Worm (Caenorhabditis elegans) whole organism, young adult: ENCODE results near the gene dmsr-6.

ENCODE experiments used
- D2030.7 ChIP-seq: fragments of 200-800 bp; sonication (Bioruptor generic); IDR thresholded peaks from 2 replicates; pipeline ENCODE4 v1.3.6; 2022; ENCODE audit warnings: missing genetic modification reagents, missing genetic modification characterization, missing compliant biosample characterization
- F10E7.11 ChIP-seq: sonication (generic microtip); optimal IDR thresholded peaks from 2 replicates; lab custom pipeline; 2017; ENCODE audit warnings: mild to moderate bottlenecking, missing genetic modification characterization, moderate library complexity, missing compliant biosample characterization
- F23B12.7 ChIP-seq: sonication (generic microtip); optimal IDR thresholded peaks from 2 replicates; lab custom pipeline; 2017; ENCODE audit warnings: missing genetic modification characterization, mild to moderate bottlenecking, missing compliant biosample characterization, antibody characterized with exemption, moderate library complexity; ENCODE audit not compliant: insufficient read depth
- F33H1.4 ChIP-seq: fragments of 200-800 bp; sonication (Bioruptor generic); IDR thresholded peaks from 2 replicates; pipeline ENCODE4 v1.3.6; 2022; ENCODE audit warnings: missing genetic modification reagents, missing genetic modification characterization, missing compliant biosample characterization
- F49E8.2 ChIP-seq: sonication (generic microtip); optimal IDR thresholded peaks from 3 replicates; lab custom pipeline; 2017; ENCODE audit warnings: missing genetic modification characterization, mild to moderate bottlenecking, missing compliant biosample characterization, antibody characterized with exemption, moderate library complexity; ENCODE audit not compliant: insufficient read depth
- F52B5.7 ChIP-seq: sonication (generic microtip); optimal IDR thresholded peaks from 2 replicates; lab custom pipeline; 2016; ENCODE audit warnings: mild to moderate bottlenecking, missing genetic modification characterization, missing compliant biosample characterization
- T07F8.4 ChIP-seq: sonication (generic microtip); optimal IDR thresholded peaks from 2 replicates; lab custom pipeline; 2016; ENCODE audit warnings: mild to moderate bottlenecking, missing genetic modification characterization, moderate library complexity, missing compliant biosample characterization
- Y56A3A.18 ChIP-seq: fragments of 200-800 bp; sonication (Bioruptor generic); IDR thresholded peaks from 2 replicates; pipeline ENCODE4 v1.3.6; 2022; ENCODE audit warnings: missing genetic modification reagents, missing genetic modification characterization, missing compliant biosample characterization
- ama-1 ChIP-seq, 3 experiments: fragments of 150-350 bp in 1 of 3; sonication (generic microtip) in 2 of 3; optimal IDR thresholded peaks; 2 replicates each; lab custom pipeline; 2014 to 2018; ENCODE audit warnings: missing biosample characterization in 2 of 3, missing genetic modification characterization in 2 of 3, missing genetic modification reagents in 2 of 3
- aptf-3 ChIP-seq: fragments of 200-800 bp; sonication (Bioruptor generic); IDR thresholded peaks from 2 replicates; pipeline ENCODE4 v1.3.6; 2022; ENCODE audit warnings: missing genetic modification characterization, missing compliant biosample characterization
- atf-7 ChIP-seq: sonication (generic microtip); optimal IDR thresholded peaks from 2 replicates; lab custom pipeline; 2017; ENCODE audit warnings: mild to moderate bottlenecking, missing genetic modification characterization, missing compliant biosample characterization
- attf-6 ChIP-seq: fragments of 200-800 bp; sonication (Bioruptor generic); IDR thresholded peaks from 2 replicates; pipeline ENCODE4 v1.3.6; 2022; ENCODE audit warnings: missing genetic modification reagents, missing genetic modification characterization, missing compliant biosample characterization
- bed-1 ChIP-seq: fragments of 200-800 bp; sonication (Bioruptor generic); IDR thresholded peaks from 2 replicates; pipeline ENCODE4 v1.3.6; 2022; ENCODE audit warnings: missing genetic modification reagents, missing genetic modification characterization, missing compliant biosample characterization
- ccch-3 ChIP-seq: fragments of 200-800 bp; sonication (Bioruptor generic); optimal IDR thresholded peaks from 2 replicates; lab custom pipeline; 2018; ENCODE audit warnings: mild to moderate bottlenecking, missing genetic modification characterization, missing compliant biosample characterization
- ceh-100 ChIP-seq: fragments of 200-800 bp; sonication (Bioruptor generic); IDR thresholded peaks from 2 replicates; pipeline ENCODE4 v1.3.6; 2022; ENCODE audit warnings: missing genetic modification reagents, missing genetic modification characterization, missing compliant biosample characterization
- ceh-91 ChIP-seq: fragments of 200-800 bp; sonication (Bioruptor generic); IDR thresholded peaks from 2 replicates; pipeline ENCODE4 v1.3.6; 2022; ENCODE audit warnings: missing genetic modification reagents, missing genetic modification characterization, missing compliant biosample characterization
- chd-7 ChIP-seq: sonication (generic microtip); optimal IDR thresholded peaks from 2 replicates; lab custom pipeline; 2016; ENCODE audit warnings: mild to moderate bottlenecking, missing genetic modification characterization, moderate library complexity, missing compliant biosample characterization
- dox-1 ChIP-seq: fragments of 200-800 bp; sonication (Bioruptor generic); IDR thresholded peaks from 2 replicates; pipeline ENCODE4 v1.3.6; 2022; ENCODE audit warnings: missing genetic modification reagents, missing genetic modification characterization, missing compliant biosample characterization
- dpff-1 ChIP-seq: sonication (generic microtip); optimal IDR thresholded peaks from 2 replicates; lab custom pipeline; 2017; ENCODE audit warnings: mild to moderate bottlenecking, missing genetic modification characterization, missing compliant biosample characterization
- efl-1 ChIP-seq: fragments of 150-350 bp; optimal IDR thresholded peaks from 2 replicates; lab custom pipeline; 2014; ENCODE audit warnings: missing biosample characterization, missing genetic modification reagents, missing genetic modification characterization
- ets-4 ChIP-seq: fragments of 200-800 bp; sonication (Bioruptor generic); optimal IDR thresholded peaks from 2 replicates; lab custom pipeline; 2018; ENCODE audit warnings: mild to moderate bottlenecking, missing genetic modification characterization, missing compliant biosample characterization
- gei-17 ChIP-seq: fragments of 200-800 bp; sonication (Bioruptor generic); optimal IDR thresholded peaks from 2 replicates; lab custom pipeline; 2018; ENCODE audit warnings: mild to moderate bottlenecking, missing genetic modification characterization, missing compliant biosample characterization
- him-1 ChIP-seq: sonication (generic microtip); optimal IDR thresholded peaks from 2 replicates; lab custom pipeline; 2016; ENCODE audit warnings: missing genotype, missing genetic modification reagents, missing genetic modification characterization, missing compliant biosample characterization
- hsf-1 ChIP-seq: fragments of 200-800 bp; sonication (Bioruptor generic); IDR thresholded peaks from 2 replicates; pipeline ENCODE4 v1.3.6; 2022; ENCODE audit warnings: missing genetic modification reagents, missing genetic modification characterization, missing compliant biosample characterization
- lin-35 ChIP-seq, 3 experiments: fragments of 150-350 bp in 2 of 3; sonication (generic microtip) in 1 of 3; optimal IDR thresholded peaks; 2 replicates each; lab custom pipeline; 2014 to 2018; ENCODE audit warnings: missing biosample characterization in 3 of 3, missing genetic modification characterization in 3 of 3, missing genetic modification reagents in 3 of 3
- lin-54 ChIP-seq: fragments of 200-800 bp; sonication (Bioruptor generic); optimal IDR thresholded peaks from 2 replicates; lab custom pipeline; 2018; ENCODE audit warnings: mild to moderate bottlenecking, missing genetic modification characterization, missing compliant biosample characterization
- lir-1 ChIP-seq: fragments of 200-800 bp; sonication (Bioruptor generic); conservative IDR thresholded peaks from 2 replicates; pipeline ENCODE4 v1.3.6; 2022; ENCODE audit warnings: missing genetic modification reagents, missing genetic modification characterization, missing compliant biosample characterization
- lsl-1 ChIP-seq: fragments of 200-800 bp; sonication (Bioruptor generic); optimal IDR thresholded peaks from 2 replicates; lab custom pipeline; 2018; ENCODE audit warnings: mild to moderate bottlenecking, missing genetic modification characterization, moderate library complexity, missing compliant biosample characterization
- lsy-27 ChIP-seq: sonication (generic microtip); optimal IDR thresholded peaks from 2 replicates; lab custom pipeline; 2017; ENCODE audit warnings: missing genetic modification characterization, mild to moderate bottlenecking, missing compliant biosample characterization, antibody characterized with exemption, missing genotype, borderline replicate concordance; ENCODE audit not compliant: insufficient read depth
- madf-3 ChIP-seq: fragments of 200-800 bp; sonication (Bioruptor generic); IDR thresholded peaks from 2 replicates; pipeline ENCODE4 v1.3.6; 2022; ENCODE audit warnings: missing genetic modification reagents, missing genetic modification characterization, missing compliant biosample characterization
- madf-6 ChIP-seq: fragments of 200-800 bp; sonication (Bioruptor generic); IDR thresholded peaks from 2 replicates; pipeline ENCODE4 v1.3.6; 2022; ENCODE audit warnings: missing genetic modification reagents, missing genetic modification characterization, missing compliant biosample characterization
- madf-8 ChIP-seq: fragments of 200-800 bp; sonication (Bioruptor generic); conservative IDR thresholded peaks from 2 replicates; pipeline ENCODE4 v1.3.6; 2022; ENCODE audit warnings: missing genetic modification reagents, missing genetic modification characterization, missing compliant biosample characterization
- mcd-1 ChIP-seq: fragments of 200-800 bp; sonication (Bioruptor generic); IDR thresholded peaks from 2 replicates; pipeline ENCODE4 v1.3.6; 2022; ENCODE audit warnings: missing genetic modification reagents, missing genetic modification characterization, missing compliant biosample characterization
- mxl-1 ChIP-seq: sonication (generic microtip); optimal IDR thresholded peaks from 2 replicates; lab custom pipeline; 2016; ENCODE audit warnings: missing genetic modification characterization, missing compliant biosample characterization
- nfyb-1 ChIP-seq: fragments of 200-800 bp; sonication (Bioruptor generic); IDR thresholded peaks from 2 replicates; pipeline ENCODE4 v1.3.6; 2022; ENCODE audit warnings: missing genetic modification reagents, missing genetic modification characterization, missing compliant biosample characterization
- nhr-27 ChIP-seq: fragments of 200-800 bp; sonication (Bioruptor generic); optimal IDR thresholded peaks from 2 replicates; lab custom pipeline; 2018; ENCODE audit warnings: mild to moderate bottlenecking, missing genetic modification characterization, moderate library complexity, missing compliant biosample characterization
- pbrm-1 ChIP-seq: fragments of 200-800 bp; sonication (Bioruptor generic); IDR thresholded peaks from 2 replicates; pipeline ENCODE4 v1.3.6; 2022; ENCODE audit warnings: missing genetic modification reagents, missing genetic modification characterization, missing compliant biosample characterization
- repo-1 ChIP-seq: sonication (generic microtip); optimal IDR thresholded peaks from 2 replicates; lab custom pipeline; 2017; ENCODE audit warnings: mild to moderate bottlenecking, missing genetic modification characterization, missing compliant biosample characterization
- snpc-3.4 ChIP-seq: sonication (generic microtip); optimal IDR thresholded peaks from 2 replicates; lab custom pipeline; 2017; ENCODE audit warnings: missing genetic modification characterization, mild to moderate bottlenecking, missing compliant biosample characterization, antibody characterized with exemption, moderate library complexity, missing genotype, missing genetic modification reagents
- snpc-4 ChIP-seq, 5 experiments: fragments of 150-350 bp in 1 of 5; sonication (generic microtip) in 4 of 5; optimal IDR thresholded peaks; 2 replicates each; lab custom pipeline; 2014 to 2018; ENCODE audit warnings: missing genetic modification characterization in 5 of 5, missing biosample characterization in 3 of 5, antibody characterized with exemption in 2 of 5, mild to moderate bottlenecking in 2 of 5, missing compliant biosample characterization in 2 of 5, missing genotype in 2 of 5, moderate library complexity in 2 of 5, missing genetic modification reagents in 1 of 5
- tbp1 ChIP-seq: fragments of 200-800 bp; sonication (Bioruptor generic); optimal IDR thresholded peaks from 2 replicates; lab custom pipeline; 2018; ENCODE audit warnings: mild to moderate bottlenecking, missing genetic modification characterization, missing compliant biosample characterization
- tbx-9 ChIP-seq: sonication (generic microtip); optimal IDR thresholded peaks from 2 replicates; lab custom pipeline; 2016; ENCODE audit warnings: borderline replicate concordance, missing genetic modification characterization, inconsistent platforms, missing compliant biosample characterization
- tlf-1 ChIP-seq: fragments of 200-800 bp; sonication (Bioruptor generic); optimal IDR thresholded peaks from 2 replicates; lab custom pipeline; 2018; ENCODE audit warnings: mild to moderate bottlenecking, missing genetic modification characterization, missing compliant biosample characterization
- unc-130 ChIP-seq: sonication (generic microtip); optimal IDR thresholded peaks from 2 replicates; lab custom pipeline; 2016; ENCODE audit warnings: missing genetic modification reagents, missing genetic modification characterization, missing compliant biosample characterization
- xnd-1 ChIP-seq: sonication (generic microtip); optimal IDR thresholded peaks from 2 replicates; lab custom pipeline; 2016; ENCODE audit warnings: missing genotype, missing genetic modification reagents, missing genetic modification characterization, missing compliant biosample characterization
- ztf-26 ChIP-seq: sonication (generic microtip); optimal IDR thresholded peaks from 2 replicates; lab custom pipeline; 2017; ENCODE audit warnings: missing genetic modification characterization, missing compliant biosample characterization

The dmsr-6 gene

ce11 chrII:14479583-14480245 is 24.3 kb downstream of the dmsr-6 start, which contains the start of gene C13B4.1:
Gene C13B4.1 (minus strand): TSS chrII:14479633.
- TF ChIP-seq xnd-1 (tag; lab: Kevin White, UChicago) (peak; percentile 50), repo-1 (tag; lab: Kevin White, UChicago) (no peak), snpc-4 (GFP tag; optimal IDR thresholded peaks at IDR 0.05; lab: Kevin White, UChicago) (no peak), snpc-4 (tag; optimal IDR thresholded peaks at IDR 0.05; lab: Kevin White, UChicago) (peak in 1 of 4 experiments; percentile 16), ceh-91 (GFP tag; lab: Robert Waterston, UW) (peak; percentile 61), dox-1 (GFP tag; lab: Robert Waterston, UW) (peak; percentile 67), attf-6 (GFP tag; lab: Robert Waterston, UW) (no peak), F10E7.11 (tag; lab: Kevin White, UChicago) (no peak), snpc-3.4 (tag; lab: Kevin White, UChicago) (peak; percentile 36), aptf-3 (GFP tag; lab: Robert Waterston, UW) (no peak), lir-1 (no peak; the same call in 1 of the 2 replicates), tbp1 (GFP tag; lab: Kevin White, UChicago) (peak; percentile 26), lin-35 (GFP tag; optimal IDR thresholded peaks at IDR 0.05; lab: Kevin White, UChicago) (peak in 2 of 3 experiments; percentile 11 to 55), D2030.7 (GFP tag; lab: Robert Waterston, UW) (peak; percentile 90), madf-3 (GFP tag; lab: Robert Waterston, UW) (no peak), lsl-1 (GFP tag; lab: Kevin White, UChicago) (peak; percentile 75), tbx-9 (tag; lab: Kevin White, UChicago) (no peak), bed-1 (GFP tag; lab: Robert Waterston, UW) (no peak), F23B12.7 (tag; lab: Kevin White, UChicago) (peak; percentile 41), ama-1 (optimal IDR thresholded peaks at IDR 0.05; lab: Kevin White, UChicago) (no peak), ama-1 (GFP tag; optimal IDR thresholded peaks at IDR 0.05; lab: Kevin White, UChicago) (no peak), mcd-1 (GFP tag; lab: Robert Waterston, UW) (peak; percentile 94), efl-1 (GFP tag; lab: Kevin White, UChicago) (peak; percentile 92), madf-6 (GFP tag; lab: Robert Waterston, UW) (peak; percentile 80), F49E8.2 (tag; lab: Kevin White, UChicago) (peak; percentile 37), F33H1.4 (GFP tag; lab: Robert Waterston, UW) (peak; percentile 75), him-1 (tag; lab: Kevin White, UChicago) (peak; percentile 11), T07F8.4 (no peak), ccch-3 (no peak), ets-4 (GFP tag; lab: Kevin White, UChicago) (no peak), mxl-1 (tag; lab: Kevin White, UChicago) (no peak), lsy-27 (tag; lab: Kevin White, UChicago) (no peak), gei-17 (GFP tag; lab: Kevin White, UChicago) (no peak), nfyb-1 (no peak), Y56A3A.18 (GFP tag; lab: Robert Waterston, UW) (no peak), hsf-1 (GFP tag; lab: Robert Waterston, UW) (no peak), ceh-100 (GFP tag; lab: Robert Waterston, UW) (peak; percentile 98), ztf-26 (tag; lab: Kevin White, UChicago) (no peak), pbrm-1 (GFP tag; lab: Robert Waterston, UW) (0 out of 2 replicates have a peak, but pooled peaks have one; percentile 34), dpff-1 (tag; lab: Kevin White, UChicago) (no peak), unc-130 (GFP tag; lab: Kevin White, UChicago) (peak; percentile 49), F52B5.7 (tag; lab: Kevin White, UChicago) (no peak), madf-8 (GFP tag; lab: Robert Waterston, UW) (peak; percentile 39), lin-54 (GFP tag; lab: Kevin White, UChicago) (peak; percentile 97), atf-7 (no peak), chd-7 (no peak), tlf-1 (GFP tag; lab: Kevin White, UChicago) (no peak), nhr-27 (tag; lab: Kevin White, UChicago) (no peak)
